Fruit fly (Drosophila melanogaster) whole organism, adult: ENCODE data around the gene Tfb5.

Experiments used
- CG11617 ChIP-seq: fragments of 200-800 bp; sonication (Bioruptor generic); optimal IDR thresholded peaks from 2 replicates; lab custom pipeline; 2017; ENCODE audit warnings: mild to moderate bottlenecking, missing biosample characterization, missing genetic modification reagents, missing genetic modification characterization
- CG12768 ChIP-seq: fragments of 200-800 bp; sonication (Bioruptor generic); optimal IDR thresholded peaks from 2 replicates; lab custom pipeline; 2017; ENCODE audit warnings: missing biosample characterization, missing genetic modification characterization, mild to moderate bottlenecking, moderate library complexity, missing genetic modification reagents
- CG14711 ChIP-seq: fragments of 200-800 bp; sonication (Bioruptor generic); optimal IDR thresholded peaks from 2 replicates; lab custom pipeline; 2018; ENCODE audit warnings: missing biosample characterization, mild to moderate bottlenecking, missing genetic modification characterization, moderate library complexity
- CG1620 ChIP-seq: fragments of 200-800 bp; sonication (Bioruptor generic); optimal IDR thresholded peaks from 2 replicates; lab custom pipeline; 2016; ENCODE audit warnings: missing biosample characterization, missing genetic modification characterization
- CG33017 ChIP-seq: fragments of 200-800 bp; sonication (Bioruptor generic); optimal IDR thresholded peaks from 2 replicates; lab custom pipeline; 2018; ENCODE audit warnings: missing biosample characterization, mild to moderate bottlenecking, missing genetic modification characterization, moderate library complexity
- CG5204 ChIP-seq: fragments of 200-800 bp; sonication (Bioruptor generic); optimal IDR thresholded peaks from 2 replicates; lab custom pipeline; 2016; ENCODE audit warnings: missing biosample characterization, missing genetic modification characterization
- CG7045 ChIP-seq: fragments of 200-800 bp; sonication (Bioruptor generic); optimal IDR thresholded peaks from 2 replicates; lab custom pipeline; 2017; ENCODE audit warnings: missing biosample characterization, mild to moderate bottlenecking, missing genetic modification characterization
- CG7101 ChIP-seq: fragments of 200-800 bp; sonication (Bioruptor generic); optimal IDR thresholded peaks from 2 replicates; lab custom pipeline; 2018; ENCODE audit warnings: missing biosample characterization, mild to moderate bottlenecking, missing genetic modification characterization, moderate library complexity
- Clk ChIP-seq: fragments of 200-800 bp; sonication (Bioruptor generic); optimal IDR thresholded peaks from 2 replicates; lab custom pipeline; 2017; ENCODE audit warnings: missing biosample characterization, missing genetic modification characterization
- Crg-1 ChIP-seq: fragments of 200-800 bp; sonication (Bioruptor generic); optimal IDR thresholded peaks from 2 replicates; lab custom pipeline; 2016; ENCODE audit warnings: missing biosample characterization, missing genetic modification characterization
- Hr96 ChIP-seq: fragments of 200-800 bp; sonication (Bioruptor generic); optimal IDR thresholded peaks from 2 replicates; lab custom pipeline; 2016; ENCODE audit warnings: missing biosample characterization, missing genetic modification characterization
- Mnt ChIP-seq: fragments of 200-800 bp; sonication (Bioruptor generic); optimal IDR thresholded peaks from 2 replicates; lab custom pipeline; 2016; ENCODE audit warnings: missing biosample characterization, mild to moderate bottlenecking, missing genetic modification characterization
- bab1 ChIP-seq: fragments of 200-800 bp; sonication (Bioruptor generic); optimal IDR thresholded peaks from 3 replicates; lab custom pipeline; 2019; ENCODE audit warnings: missing biosample characterization, mild to moderate bottlenecking, missing genetic modification characterization, moderate library complexity
- cic ChIP-seq: fragments of 200-800 bp; sonication (Bioruptor generic); optimal IDR thresholded peaks from 2 replicates; lab custom pipeline; 2017; ENCODE audit warnings: missing biosample characterization, mild to moderate bottlenecking, missing genetic modification characterization, moderate library complexity
- cnc ChIP-seq, 2 experiments: fragments of >200 bp; optimal IDR thresholded peaks; 2 replicates each; lab custom pipeline; 2017
- kay ChIP-seq: fragments of 200-800 bp; sonication (Bioruptor generic); peaks from one replicate; lab custom pipeline; 2016; ENCODE audit warnings: missing biosample characterization, missing genetic modification characterization, borderline replicate concordance
- ovo ChIP-seq: fragments of 200-800 bp; sonication (Bioruptor generic); optimal IDR thresholded peaks from 2 replicates; lab custom pipeline; 2016; ENCODE audit warnings: missing biosample characterization, missing genetic modification characterization
- pad ChIP-seq: fragments of 200-800 bp; sonication (Bioruptor generic); optimal IDR thresholded peaks from 3 replicates; lab custom pipeline; 2017; ENCODE audit warnings: missing biosample characterization, missing genetic modification characterization, mild to moderate bottlenecking, moderate library complexity, missing genetic modification reagents
- tj ChIP-seq: fragments of 200-800 bp; sonication (Bioruptor generic); optimal IDR thresholded peaks from 3 replicates; lab custom pipeline; 2017; ENCODE audit warnings: missing biosample characterization, mild to moderate bottlenecking, missing genetic modification characterization, moderate library complexity
- toe ChIP-seq: fragments of 200-800 bp; sonication (Bioruptor generic); optimal IDR thresholded peaks from 2 replicates; lab custom pipeline; 2016; ENCODE audit warnings: missing biosample characterization, missing genetic modification characterization

Gene Tfb5

dm6 chr2L:5028091-5028490 is 17.5 kb upstream of the Tfb5 start, which contains the start of gene vkg:
Gene vkg (minus strand): TSS chr2L:5028191.
- TF ChIP-seq ovo (no peak), toe (GFP tag; lab: Kevin White, UChicago) (no peak), CG12768 (no peak), cic (GFP tag; lab: Kevin White, UChicago) (no peak), cnc (optimal IDR thresholded peaks at IDR 0.05; lab: Kevin White, UChicago) (no peak), Mnt (GFP tag; lab: Kevin White, UChicago) (no peak), CG7101 (tag; lab: Kevin White, UChicago) (no peak), pad (no peak), CG14711 (tag; lab: Kevin White, UChicago) (no peak), CG5204 (no peak), tj (GFP tag; lab: Kevin White, UChicago) (no peak), Crg-1 (no peak), kay (GFP tag; lab: Kevin White, UChicago) (no peak), CG11617 (GFP tag; lab: Kevin White, UChicago) (no peak), CG33017 (tag; lab: Kevin White, UChicago) (no peak), Hr96 (GFP tag; lab: Kevin White, UChicago) (no peak), CG7045 (no peak), CG1620 (no peak), bab1 (GFP tag; lab: Kevin White, UChicago) (no peak), Clk (GFP tag; lab: Kevin White, UChicago) (no peak)

dm6 chr2L:5027321-5028069 is 16.9 kb upstream of the Tfb5 start:
- TF ChIP-seq CG12768 (no peak), kay (GFP tag; lab: Kevin White, UChicago) (no peak), cic (GFP tag; lab: Kevin White, UChicago) (peak; percentile 3), tj (GFP tag; lab: Kevin White, UChicago) (peak; percentile 41), Crg-1 (no peak)

- TF ChIP-seq kay (GFP tag; lab: Kevin White, UChicago) (no peak), Mnt (GFP tag; lab: Kevin White, UChicago) (no peak)
Observed at dm6 chr2L:5025557-5025956, 14.9 kb upstream of the Tfb5 start.

- TF ChIP-seq CG7045 = no peak
- TF ChIP-seq tj (GFP tag; lab: Kevin White, UChicago) = no peak
Observed at dm6 chr2L:5022602-5023001, 12.0 kb upstream of the Tfb5 start.

dm6 chr2L:5020479-5020878 is 9.8 kb upstream of the Tfb5 start:
- TF ChIP-seq tj (GFP tag; lab: Kevin White, UChicago) (peak; percentile 91), CG11617 (GFP tag; lab: Kevin White, UChicago) (no peak)

- TF ChIP-seq pad (peak; percentile 22), toe (GFP tag; lab: Kevin White, UChicago) (no peak), kay (GFP tag; lab: Kevin White, UChicago) (no peak), cnc (optimal IDR thresholded peaks at IDR 0.05; lab: Kevin White, UChicago) (no peak), bab1 (GFP tag; lab: Kevin White, UChicago) (peak; percentile 81), tj (GFP tag; lab: Kevin White, UChicago) (peak; percentile 28), Crg-1 (peak; percentile 33), Hr96 (GFP tag; lab: Kevin White, UChicago) (no peak), CG7045 (no peak), Mnt (GFP tag; lab: Kevin White, UChicago) (peak; percentile 42), Clk (GFP tag; lab: Kevin White, UChicago) (peak; percentile 15), CG11617 (GFP tag; lab: Kevin White, UChicago) (peak; percentile 11), cic (GFP tag; lab: Kevin White, UChicago) (peak; percentile 70), CG1620 (peak; percentile 66), CG33017 (tag; lab: Kevin White, UChicago) (peak; percentile 34), CG5204 (no peak), CG14711 (tag; lab: Kevin White, UChicago) (peak; percentile 33), CG12768 (peak; percentile 26), ovo (no peak), CG7101 (tag; lab: Kevin White, UChicago) (peak; percentile 17)
Observed at dm6 chr2L:5009306-5010030, 1.2 kb downstream of the Tfb5 start, which contains the start of gene Rtnl1. Gene Rtnl1 (minus strand): TSS chr2L:5009720.

- no peak for TF ChIP-seq Mnt (GFP tag; lab: Kevin White, UChicago)
- TF ChIP-seq cic (GFP tag; lab: Kevin White, UChicago) = peak; percentile 65
- TF ChIP-seq cnc (optimal IDR thresholded peaks at IDR 0.05; lab: Kevin White, UChicago) = no peak
- TF ChIP-seq CG5204 = no peak
- TF ChIP-seq Hr96 (GFP tag; lab: Kevin White, UChicago) = no peak
- peak; percentile 4 for TF ChIP-seq tj (GFP tag; lab: Kevin White, UChicago)
- peak; percentile 22 for TF ChIP-seq pad
- TF ChIP-seq CG7045 = peak; percentile 39
- TF ChIP-seq CG33017 (tag; lab: Kevin White, UChicago) = peak; percentile 76
- peak; percentile 40 for TF ChIP-seq bab1 (GFP tag; lab: Kevin White, UChicago)
- peak; percentile 65 for TF ChIP-seq CG7101 (tag; lab: Kevin White, UChicago)
- peak; percentile 60 for TF ChIP-seq CG12768
- peak; percentile 25 for TF ChIP-seq ovo
- TF ChIP-seq CG14711 (tag; lab: Kevin White, UChicago) = peak; percentile 53
- peak; percentile 13 for TF ChIP-seq CG11617 (GFP tag; lab: Kevin White, UChicago)
Observed at dm6 chr2L:5007256-5007655, 3.4 kb downstream of the Tfb5 start.
